Fruit fly (Drosophila melanogaster): Measurements from ENCODE around the gene CG46430.

dm6 chr3L:10490561-10490960 is 12.2 kb downstream of the CG46430 start, which contains the start of gene S-Lap4:
- TF ChIP-seq CG8478 (optimal IDR thresholded peaks at IDR 0.05) (no peak), psq (optimal IDR thresholded peaks at IDR 0.05) (no peak), usp (GFP tag; optimal IDR thresholded peaks at IDR 0.05) (no peak)

Data from whole organism.